Fruit fly (Drosophila melanogaster): Measurements from ENCODE around the gene CG34367.

The CG34367 gene

DNA sequence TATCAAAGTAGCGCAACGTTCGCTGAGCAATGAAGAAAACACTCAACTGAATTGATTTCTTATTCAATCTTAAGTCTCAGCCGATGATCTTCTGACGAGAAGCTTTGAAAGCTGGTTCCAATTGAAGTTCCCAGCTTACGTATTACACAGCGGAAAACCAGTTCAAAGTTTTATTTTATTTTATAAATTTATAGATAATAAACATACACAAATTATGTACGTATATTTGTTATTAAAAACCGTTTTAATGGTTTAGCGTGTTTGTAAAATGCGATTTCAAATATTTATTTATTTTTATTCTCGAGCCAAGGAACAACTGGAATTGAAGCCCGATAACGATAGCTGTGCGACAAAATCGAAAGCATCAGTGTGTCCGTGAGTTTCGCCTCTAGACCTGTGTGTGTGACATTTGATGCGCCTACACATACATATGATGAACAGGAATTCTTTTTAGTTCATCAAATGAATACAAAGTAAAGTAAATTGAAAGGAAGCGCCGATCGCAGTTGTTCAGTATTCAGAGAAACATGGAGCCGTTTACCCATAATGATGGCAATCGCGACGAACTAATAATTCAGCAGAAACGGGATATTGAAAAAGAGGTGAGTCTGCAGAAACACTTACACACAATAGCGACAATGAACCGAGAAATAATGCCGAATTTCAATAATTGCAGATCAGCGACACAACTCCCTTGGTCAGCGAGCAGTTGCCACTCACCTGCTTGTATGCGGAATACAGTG, 47.0 kb downstream of the CG34367 start, which contains the start of the genes CG5390 and CG4968 (continued):
- TF ChIP-seq Doc3 (GFP tag; IDR thresholded peaks at IDR 0.05; ENCODE audit: partially characterized antibody) (no peak), Hmr (GFP tag; optimal IDR thresholded peaks at IDR 0.05) (peak; percentile 85), tgo (GFP tag; IDR thresholded peaks at IDR 0.05) (peak; percentile 45; the same call in 1 of the 3 replicates), CG10321 (GFP tag; IDR thresholded peaks at IDR 0.05) (0 out of 2 replicates have a peak, but pooled peaks have one; percentile 27), wdn (GFP tag; IDR thresholded peaks at IDR 0.05) (peak; percentile 38; the same call in 1 of the 2 replicates), Mad (GFP tag; optimal IDR thresholded peaks at IDR 0.05) (peak; percentile 14), Oaz (GFP tag; IDR thresholded peaks at IDR 0.05) (no peak), Bdp1 (GFP tag; optimal IDR thresholded peaks at IDR 0.05) (no peak), CG11723 (GFP tag; optimal IDR thresholded peaks at IDR 0.05) (peak; percentile 50), lmd (GFP tag; IDR thresholded peaks at IDR 0.05) (peak; percentile 66), gsb (GFP tag; IDR thresholded peaks at IDR 0.05) (no peak), prd (optimal IDR thresholded peaks at IDR 0.05) (no peak), prd (GFP tag; IDR thresholded peaks at IDR 0.05) (no peak), H2.0 (GFP tag; IDR thresholded peaks at IDR 0.05) (peak; percentile 64), jing (GFP tag; optimal IDR thresholded peaks at IDR 0.05) (no peak), CG32767 (GFP tag; IDR thresholded peaks at IDR 0.05) (0 out of 2 replicates have a peak, but pooled peaks have one; percentile 52), Bteb2 (GFP tag; optimal IDR thresholded peaks at IDR 0.05) (no peak), CG12104 (GFP tag; optimal IDR thresholded peaks at IDR 0.05) (peak; percentile 39), chinmo (GFP tag; IDR thresholded peaks at IDR 0.05; ENCODE audit: partially characterized antibody) (0 out of 4 replicates have a peak, but pooled peaks have one; percentile 65), croc (GFP tag; conservative IDR thresholded peaks at IDR 0.05) (no peak), CG3281 (GFP tag; optimal IDR thresholded peaks at IDR 0.05) (peak; percentile 77), Spps (tag; optimal IDR thresholded peaks at IDR 0.05) (peak; percentile 44), CG7786 (GFP tag; optimal IDR thresholded peaks at IDR 0.05) (no peak), CG7372 (GFP tag; IDR thresholded peaks at IDR 0.05) (peak; percentile 66), CG8388 (GFP tag; optimal IDR thresholded peaks at IDR 0.05) (peak; percentile 64), CG14667 (GFP tag; IDR thresholded peaks at IDR 0.05) (0 out of 2 replicates have a peak, but pooled peaks have one; percentile 14), Opbp (GFP tag; IDR thresholded peaks at IDR 0.05; ENCODE audit: partially characterized antibody) (0 out of 3 replicates have a peak, but pooled peaks have one; percentile 24), Asciz (GFP tag; optimal IDR thresholded peaks at IDR 0.05) (peak; percentile 52), CG17802 (tag; optimal IDR thresholded peaks at IDR 0.05) (peak; percentile 7), Dfd (GFP tag; optimal IDR thresholded peaks at IDR 0.05) (no peak), NC2β (GFP tag; optimal IDR thresholded peaks at IDR 0.05) (no peak), MBD-R2 (GFP tag; IDR thresholded peaks at IDR 0.05) (peak; percentile 87), CG10979 (tag; optimal IDR thresholded peaks at IDR 0.05) (peak; percentile 62), CG10543 (GFP tag; optimal IDR thresholded peaks at IDR 0.05) (peak; percentile 70), ERR (GFP tag; optimal IDR thresholded peaks at IDR 0.05) (no peak), schlank (tag; optimal IDR thresholded peaks at IDR 0.05) (peak; percentile 18), NK7.1 (GFP tag; optimal IDR thresholded peaks at IDR 0.05) (no peak), mirr (GFP tag; optimal IDR thresholded peaks at IDR 0.05) (peak; percentile 20), Rx (GFP tag; IDR thresholded peaks at IDR 0.05) (no peak), CG9876 (GFP tag; optimal IDR thresholded peaks at IDR 0.05) (no peak), CG12942 (GFP tag; optimal IDR thresholded peaks at IDR 0.05) (peak; percentile 52), CG11398 (GFP tag; optimal IDR thresholded peaks at IDR 0.05) (no peak), Med (GFP tag) (peak; percentile 87), rib (GFP tag; IDR thresholded peaks at IDR 0.05) (peak; percentile 20; the same call in 1 of the 2 replicates), C15 (GFP tag; IDR thresholded peaks at IDR 0.05) (no peak), Ssrp (tag; optimal IDR thresholded peaks at IDR 0.05) (peak; percentile 49), mld (GFP tag; IDR thresholded peaks at IDR 0.05; ENCODE audit: partially characterized antibody) (no peak), trem (tag; optimal IDR thresholded peaks at IDR 0.05) (peak; percentile 95), her (GFP tag; optimal IDR thresholded peaks at IDR 0.05) (no peak), exex (tag; optimal IDR thresholded peaks at IDR 0.05) (peak; percentile 48)

All from whole organism, embryonic.